Fruit fly (Drosophila melanogaster) whole organism, embryonic: ENCODE data around the gene CG42728.

Source experiments
- CG10431 ChIP-seq: fragments of 200-800 bp; sonication (Bioruptor generic); optimal IDR thresholded peaks from 3 replicates; lab custom pipeline; 2018; ENCODE audit warnings: missing biosample characterization, mild to moderate bottlenecking, missing genetic modification characterization
- CG10543 ChIP-seq: fragments of 200-800 bp; sonication (Bioruptor generic); optimal IDR thresholded peaks from 3 replicates; lab custom pipeline; 2017; ENCODE audit warnings: missing biosample characterization, mild to moderate bottlenecking, missing genetic modification characterization, moderate library complexity
- CG10565 ChIP-seq: fragments of 200-800 bp; sonication (Bioruptor generic); optimal IDR thresholded peaks from 3 replicates; lab custom pipeline; 2016; ENCODE audit warnings: missing biosample characterization, mild to moderate bottlenecking, missing genetic modification characterization
- CG11398 ChIP-seq: fragments of 200-800 bp; sonication (Bioruptor generic); optimal IDR thresholded peaks from 2 replicates; lab custom pipeline; 2016; ENCODE audit warnings: missing biosample characterization, missing genetic modification characterization
- CG12236 ChIP-seq: fragments of 200-800 bp; sonication (Bioruptor generic); optimal IDR thresholded peaks from 2 replicates; lab custom pipeline; 2016; ENCODE audit warnings: missing biosample characterization, missing genetic modification characterization
- CG13123 ChIP-seq: fragments of 200-800 bp; sonication (Bioruptor generic); optimal IDR thresholded peaks from 2 replicates; lab custom pipeline; 2016; ENCODE audit warnings: missing biosample characterization, missing genetic modification characterization
- CG1602 ChIP-seq: fragments of 200-800 bp; sonication (Bioruptor generic); optimal IDR thresholded peaks from 3 replicates; lab custom pipeline; 2016; ENCODE audit warnings: missing biosample characterization, missing genetic modification characterization
- CG1647 ChIP-seq: fragments of 200-800 bp; sonication (Bioruptor generic); optimal IDR thresholded peaks from 3 replicates; lab custom pipeline; 2016; ENCODE audit warnings: missing biosample characterization, missing genetic modification characterization
- CG17359 ChIP-seq: fragments of 200-800 bp; sonication (Bioruptor generic); optimal IDR thresholded peaks from 3 replicates; lab custom pipeline; 2018; ENCODE audit warnings: missing biosample characterization, mild to moderate bottlenecking, missing genetic modification characterization, moderate library complexity
- CG17912 ChIP-seq: fragments of 200-800 bp; sonication (Bioruptor generic); optimal IDR thresholded peaks from 2 replicates; lab custom pipeline; 2018; ENCODE audit warnings: missing biosample characterization, mild to moderate bottlenecking, missing genetic modification characterization
- CG2116 ChIP-seq: fragments of 200-800 bp; sonication (Bioruptor generic); optimal IDR thresholded peaks from 3 replicates; lab custom pipeline; 2018; ENCODE audit warnings: missing biosample characterization, mild to moderate bottlenecking, missing genetic modification characterization
- CG31388 ChIP-seq: fragments of 200-800 bp; sonication (Bioruptor generic); optimal IDR thresholded peaks from 2 replicates; lab custom pipeline; 2016; ENCODE audit warnings: missing biosample characterization, missing genetic modification characterization
- CG33213 ChIP-seq: fragments of 200-800 bp; sonication (Bioruptor generic); optimal IDR thresholded peaks from 3 replicates; lab custom pipeline; 2016; ENCODE audit warnings: missing biosample characterization, missing genetic modification characterization
- CG5245 ChIP-seq: fragments of 200-800 bp; sonication (Bioruptor generic); optimal IDR thresholded peaks from 3 replicates; lab custom pipeline; 2016; ENCODE audit warnings: missing biosample characterization, missing genetic modification characterization
- CG6272 ChIP-seq: fragments of 200-800 bp; sonication (Bioruptor generic); IDR thresholded peaks from 2 replicates; pipeline ENCODE4 v1.3.6; 2022; ENCODE audit warnings: missing biosample characterization, missing genetic modification characterization
- CG7786 ChIP-seq: fragments of 200-800 bp; sonication (Bioruptor generic); optimal IDR thresholded peaks from 2 replicates; lab custom pipeline; 2016; ENCODE audit warnings: missing biosample characterization, missing genetic modification characterization
- CG7928 ChIP-seq: fragments of 200-800 bp; sonication (Bioruptor generic); optimal IDR thresholded peaks from 2 replicates; lab custom pipeline; 2017; ENCODE audit warnings: missing biosample characterization, mild to moderate bottlenecking, missing genetic modification characterization
- CG9437 ChIP-seq: fragments of 200-800 bp; sonication (Bioruptor generic); optimal IDR thresholded peaks from 2 replicates; lab custom pipeline; 2018; ENCODE audit warnings: missing biosample characterization, mild to moderate bottlenecking, missing genetic modification characterization
- Chrac-16 ChIP-seq: fragments of 200-800 bp; sonication (Bioruptor generic); optimal IDR thresholded peaks from 3 replicates; lab custom pipeline; 2016; ENCODE audit warnings: missing biosample characterization, missing genetic modification characterization
- CoRest ChIP-seq: fragments of 200-800 bp; sonication (Bioruptor generic); optimal IDR thresholded peaks from 3 replicates; lab custom pipeline; 2018; ENCODE audit warnings: missing biosample characterization, mild to moderate bottlenecking, missing genetic modification characterization, moderate library complexity
- Dref ChIP-seq: fragments of 200-800 bp; sonication (Bioruptor generic); IDR thresholded peaks from 2 replicates; pipeline ENCODE4 v1.3.6; 2022; ENCODE audit warnings: missing biosample characterization, missing genetic modification characterization
- HLH54F ChIP-seq: fragments of 200-800 bp; sonication (Bioruptor generic); optimal IDR thresholded peaks from 3 replicates; lab custom pipeline; 2016; ENCODE audit warnings: missing biosample characterization, missing genetic modification characterization
- Hey ChIP-seq: fragments of 200-800 bp; sonication (Bioruptor generic); optimal IDR thresholded peaks from 3 replicates; lab custom pipeline; 2018; ENCODE audit warnings: missing biosample characterization, mild to moderate bottlenecking, missing genetic modification characterization
- Lhr ChIP-seq: fragments of 200-800 bp; sonication (Bioruptor generic); optimal IDR thresholded peaks from 3 replicates; lab custom pipeline; 2017; ENCODE audit warnings: mild to moderate bottlenecking, missing biosample characterization, missing genetic modification reagents, missing genetic modification characterization
- Lpt ChIP-seq: fragments of >200 bp; optimal IDR thresholded peaks from 2 replicates; lab custom pipeline; 2018; ENCODE audit warnings: missing biosample characterization, missing genetic modification characterization
- Myb ChIP-seq: fragments of 200-800 bp; sonication (Bioruptor generic); optimal IDR thresholded peaks from 2 replicates; lab custom pipeline; 2016; ENCODE audit warnings: missing biosample characterization, missing genetic modification characterization
- NfI ChIP-seq: fragments of 200-800 bp; sonication (Bioruptor generic); optimal IDR thresholded peaks from 3 replicates; lab custom pipeline; 2018; ENCODE audit warnings: missing biosample characterization, mild to moderate bottlenecking, missing genetic modification characterization, moderate library complexity
- Ptx1 ChIP-seq: fragments of 200-800 bp; sonication (Bioruptor generic); IDR thresholded peaks from 2 replicates; pipeline ENCODE4 v1.3.6; 2022; ENCODE audit warnings: missing biosample characterization, missing genetic modification characterization
- Sin3A ChIP-seq: fragments of >200 bp; optimal IDR thresholded peaks from 2 replicates; lab custom pipeline; 2018
- Ssrp ChIP-seq: fragments of 200-800 bp; sonication (Bioruptor generic); optimal IDR thresholded peaks from 2 replicates; lab custom pipeline; 2018; ENCODE audit warnings: missing biosample characterization, mild to moderate bottlenecking, missing genetic modification characterization, moderate library complexity
- Xbp1 ChIP-seq: fragments of 200-800 bp; sonication (Bioruptor generic); optimal IDR thresholded peaks from 3 replicates; lab custom pipeline; 2016; ENCODE audit warnings: missing biosample characterization, mild to moderate bottlenecking, missing genetic modification characterization
- Xrp1 ChIP-seq: fragments of 200-800 bp; sonication (Bioruptor generic); IDR thresholded peaks from 2 replicates; pipeline ENCODE4 v1.3.6; 2022; ENCODE audit warnings: missing biosample characterization, missing genetic modification characterization
- ara ChIP-seq: fragments of 200-800 bp; sonication (Bioruptor generic); IDR thresholded peaks from 2 replicates; pipeline ENCODE4 v1.3.6; 2022; ENCODE audit warnings: missing biosample characterization, missing genetic modification characterization
- bigmax ChIP-seq: fragments of 200-800 bp; sonication (Bioruptor generic); optimal IDR thresholded peaks from 2 replicates; lab custom pipeline; 2018; ENCODE audit warnings: missing biosample characterization, mild to moderate bottlenecking, missing genetic modification characterization
- chif ChIP-seq, 2 experiments: fragments of 200-800 bp; sonication (Bioruptor generic); optimal IDR thresholded peaks; 3 replicates each; lab custom pipeline; 2016; ENCODE audit warnings: missing biosample characterization in 2 of 2, missing genetic modification characterization in 2 of 2
- chinmo ChIP-seq: fragments of 200-800 bp; sonication (Bioruptor generic); IDR thresholded peaks from 4 replicates; pipeline ENCODE4 v1.3.6; 2022; ENCODE audit warnings: missing biosample characterization, missing genetic modification characterization; ENCODE audit not compliant: partially characterized antibody
- chm ChIP-seq: fragments of 200-800 bp; sonication (Bioruptor generic); IDR thresholded peaks from 2 replicates; pipeline ENCODE4 v1.3.6; 2022; ENCODE audit warnings: missing biosample characterization, missing genetic modification characterization
- corto ChIP-seq: fragments of 200-800 bp; sonication (Bioruptor generic); optimal IDR thresholded peaks from 2 replicates; lab custom pipeline; 2016; ENCODE audit warnings: missing biosample characterization, mild to moderate bottlenecking, missing genetic modification characterization, moderate library complexity
- fd3F ChIP-seq: fragments of 200-800 bp; sonication (Bioruptor generic); optimal IDR thresholded peaks from 2 replicates; lab custom pipeline; 2018; ENCODE audit warnings: missing biosample characterization, mild to moderate bottlenecking, missing genetic modification characterization, moderate library complexity
- gce ChIP-seq: fragments of 200-800 bp; sonication (Bioruptor generic); IDR thresholded peaks from 3 replicates; pipeline ENCODE4 v1.3.6; 2022; ENCODE audit warnings: missing biosample characterization, missing genetic modification characterization
- gcm ChIP-seq: fragments of 200-800 bp; sonication (Bioruptor generic); optimal IDR thresholded peaks from 2 replicates; lab custom pipeline; 2019; ENCODE audit warnings: missing biosample characterization, mild to moderate bottlenecking, missing genetic modification characterization, moderate library complexity
- grn ChIP-seq: fragments of 200-800 bp; sonication (Bioruptor generic); optimal IDR thresholded peaks from 3 replicates; lab custom pipeline; 2017; ENCODE audit warnings: missing biosample characterization, missing genetic modification characterization
- her ChIP-seq: fragments of 200-800 bp; sonication (Bioruptor generic); optimal IDR thresholded peaks from 2 replicates; lab custom pipeline; 2016; ENCODE audit warnings: missing biosample characterization, missing genetic modification characterization
- mirr ChIP-seq: fragments of 200-800 bp; sonication (Bioruptor generic); optimal IDR thresholded peaks from 3 replicates; lab custom pipeline; 2018; ENCODE audit warnings: missing biosample characterization, mild to moderate bottlenecking, missing genetic modification characterization
- pum ChIP-seq: fragments of 200-800 bp; sonication (Bioruptor generic); optimal IDR thresholded peaks from 2 replicates; lab custom pipeline; 2016; ENCODE audit warnings: missing biosample characterization, missing genetic modification characterization
- row ChIP-seq: fragments of 200-800 bp; sonication (Bioruptor generic); IDR thresholded peaks from 3 replicates; pipeline ENCODE4 v1.3.6; 2022; ENCODE audit warnings: missing biosample characterization, missing genetic modification characterization
- schlank ChIP-seq: fragments of 200-800 bp; sonication (Bioruptor generic); optimal IDR thresholded peaks from 2 replicates; lab custom pipeline; 2018; ENCODE audit warnings: missing biosample characterization, mild to moderate bottlenecking, missing genetic modification characterization
- sisA ChIP-seq: fragments of 200-800 bp; sonication (Bioruptor generic); IDR thresholded peaks from 2 replicates; pipeline ENCODE4 v1.3.6; 2022; ENCODE audit warnings: missing biosample characterization, missing genetic modification characterization
- so ChIP-seq: fragments of 200-800 bp; sonication (Bioruptor generic); IDR thresholded peaks from 3 replicates; pipeline ENCODE4 v1.3.6; 2022; ENCODE audit warnings: missing biosample characterization, missing genetic modification characterization
- tgo ChIP-seq: fragments of 200-800 bp; sonication (Bioruptor generic); IDR thresholded peaks from 3 replicates; pipeline ENCODE4 v1.3.6; 2022; ENCODE audit warnings: missing biosample characterization, missing genetic modification characterization
- wek ChIP-seq: fragments of 200-800 bp; sonication (Bioruptor generic); optimal IDR thresholded peaks from 3 replicates; lab custom pipeline; 2018; ENCODE audit warnings: missing biosample characterization, mild to moderate bottlenecking, missing genetic modification characterization, moderate library complexity

CG42728 gene

DNA sequence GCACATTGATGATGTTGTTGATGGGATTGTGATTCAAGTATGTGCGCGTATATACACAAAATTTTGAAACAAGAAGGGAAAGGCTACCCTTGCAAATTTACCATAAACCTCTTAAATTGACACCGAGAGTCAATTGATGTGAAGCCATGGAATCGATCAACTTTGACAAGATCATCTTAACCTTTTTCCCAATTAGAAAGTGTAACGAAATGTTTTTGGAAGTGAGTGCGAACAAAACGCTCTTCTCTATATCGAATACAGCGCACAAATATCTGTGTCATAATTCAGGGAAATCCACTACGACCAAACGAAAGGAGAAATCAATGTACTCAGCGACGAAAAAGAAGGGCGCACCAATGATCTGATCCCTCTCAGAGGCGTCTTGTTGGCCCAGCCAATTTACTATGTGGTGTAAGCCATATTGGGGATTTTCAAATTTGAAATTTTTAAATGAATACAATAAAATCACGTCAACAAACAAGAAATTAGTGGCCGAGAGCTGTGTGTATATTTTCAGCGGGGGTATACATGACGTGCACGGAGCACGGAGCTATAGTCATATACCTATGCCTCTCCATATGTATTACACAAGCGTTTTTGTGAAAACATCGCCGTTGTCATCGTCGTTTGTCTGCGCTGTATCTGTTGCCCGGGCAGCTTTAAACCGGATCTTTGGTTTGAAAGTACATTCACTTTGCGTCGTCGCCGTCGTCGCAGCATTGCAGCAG lies 5.6 kb upstream of the CG42728 start (continued):
- no peak for TF ChIP-seq Lhr (GFP tag; lab: Kevin White, UChicago)
- no peak for TF ChIP-seq HLH54F (GFP tag; lab: Kevin White, UChicago)
- TF ChIP-seq Dref (GFP tag; lab: Robert Waterston, UW): no peak
- no peak for TF ChIP-seq Sin3A
- TF ChIP-seq Lpt (GFP tag; lab: Kevin White, UChicago): no peak
- peak; percentile 3 for TF ChIP-seq corto (GFP tag; lab: Kevin White, UChicago)
- no peak for TF ChIP-seq CG10543 (GFP tag; lab: Kevin White, UChicago)
- no peak for TF ChIP-seq CG7928 (GFP tag; lab: Kevin White, UChicago)
- TF ChIP-seq Ssrp (tag; lab: Kevin White, UChicago): peak; percentile 40
- TF ChIP-seq so (GFP tag; lab: Robert Waterston, UW): peak; percentile 71; the same call in 2 of the 3 replicates
- TF ChIP-seq Myb (GFP tag; lab: Kevin White, UChicago): no peak
- TF ChIP-seq Chrac-16 (GFP tag; lab: Kevin White, UChicago): peak; percentile 30
- TF ChIP-seq wek (GFP tag; lab: Kevin White, UChicago): no peak
- TF ChIP-seq CG2116 (GFP tag; lab: Kevin White, UChicago): no peak
- TF ChIP-seq ara (GFP tag; lab: Robert Waterston, UW): peak; percentile 59
- TF ChIP-seq bigmax (GFP tag; lab: Kevin White, UChicago): no peak
- TF ChIP-seq pum (GFP tag; lab: Kevin White, UChicago): peak; percentile 19
- TF ChIP-seq sisA (GFP tag; lab: Robert Waterston, UW): peak; percentile 16; the same call in 1 of the 2 replicates
- no peak for TF ChIP-seq Hey (tag; lab: Kevin White, UChicago)
- no peak for TF ChIP-seq CG11398 (GFP tag; lab: Kevin White, UChicago)
- TF ChIP-seq CG10431 (GFP tag; lab: Kevin White, UChicago): peak; percentile 74
- TF ChIP-seq CG7786: peak; percentile 53
- peak; percentile 62 for TF ChIP-seq grn (GFP tag; lab: Kevin White, UChicago)
- no peak for TF ChIP-seq CG33213 (GFP tag; lab: Kevin White, UChicago)
- TF ChIP-seq tgo (GFP tag; lab: Robert Waterston, UW): no peak
- TF ChIP-seq CG13123 (GFP tag; lab: Kevin White, UChicago): peak; percentile 14
- peak; percentile 36 for TF ChIP-seq CoRest (tag; lab: Kevin White, UChicago)
- TF ChIP-seq CG31388 (GFP tag; lab: Kevin White, UChicago): peak; percentile 10
- peak; percentile 34 for TF ChIP-seq her (GFP tag; lab: Kevin White, UChicago)
- TF ChIP-seq CG17912 (GFP tag; lab: Kevin White, UChicago): no peak
- TF ChIP-seq CG9437 (GFP tag; lab: Kevin White, UChicago): no peak
- TF ChIP-seq CG1647 (GFP tag; lab: Kevin White, UChicago): peak; percentile 22
- TF ChIP-seq Ptx1 (GFP tag; lab: Robert Waterston, UW): peak; percentile 36; the same call in 1 of the 2 replicates
- TF ChIP-seq NfI (GFP tag; lab: Kevin White, UChicago): peak; percentile 36
- TF ChIP-seq CG10565: no peak
- TF ChIP-seq Xbp1 (GFP tag; lab: Kevin White, UChicago): peak; percentile 42
- TF ChIP-seq mirr: no peak
- TF ChIP-seq Xrp1 (GFP tag; lab: Robert Waterston, UW): peak; percentile 50
- TF ChIP-seq gcm (GFP tag; lab: Kevin White, UChicago): peak; percentile 45
- no peak for TF ChIP-seq CG1602 (GFP tag; lab: Kevin White, UChicago)
- peak; percentile 35 for TF ChIP-seq CG12236
- no peak for TF ChIP-seq chm (GFP tag; lab: Robert Waterston, UW)
- peak; percentile 57 for TF ChIP-seq CG17359
- peak in 1 of 2 experiments; percentile 34 for TF ChIP-seq chif (GFP tag; optimal IDR thresholded peaks at IDR 0.05; lab: Kevin White, UChicago)
- TF ChIP-seq row (GFP tag; lab: Robert Waterston, UW): no peak; the same call in 1 of the 3 replicates
- TF ChIP-seq CG5245: no peak
- TF ChIP-seq schlank: no peak
- TF ChIP-seq gce (GFP tag; lab: Robert Waterston, UW): peak; percentile 8; the same call in 1 of the 3 replicates
- no peak for TF ChIP-seq fd3F
- TF ChIP-seq chinmo (GFP tag; lab: Robert Waterston, UW): no peak
- no peak for TF ChIP-seq CG6272 (GFP tag; lab: Robert Waterston, UW)
